Fruit fly (Drosophila melanogaster) whole organism, embryonic: ENCODE results near the gene Prosalpha3T.

Experiments used
- B-H1 ChIP-seq: fragments of 200-800 bp; sonication (Bioruptor generic); IDR thresholded peaks from 3 replicates; pipeline ENCODE4 v1.3.6; 2022; ENCODE audit warnings: missing biosample characterization, missing genetic modification characterization
- B-H2 ChIP-seq: fragments of 200-800 bp; sonication (Bioruptor generic); optimal IDR thresholded peaks from 2 replicates; lab custom pipeline; 2018; ENCODE audit warnings: missing biosample characterization, mild to moderate bottlenecking, missing genetic modification characterization
- BEAF-32 ChIP-seq: fragments of 200-800 bp; sonication (Bioruptor generic); optimal IDR thresholded peaks from 3 replicates; lab custom pipeline; 2017; ENCODE audit warnings: missing biosample characterization, missing genetic modification characterization, mild to moderate bottlenecking, moderate library complexity, missing genetic modification reagents
- Blimp-1 ChIP-seq: fragments of 200-800 bp; sonication (Bioruptor generic); optimal IDR thresholded peaks from 3 replicates; lab custom pipeline; 2018; ENCODE audit warnings: missing biosample characterization, missing genetic modification characterization, mild to moderate bottlenecking, moderate library complexity, missing genetic modification reagents
- BtbVII ChIP-seq: fragments of 200-800 bp; sonication (Bioruptor generic); optimal IDR thresholded peaks from 3 replicates; lab custom pipeline; 2017; ENCODE audit warnings: missing biosample characterization, mild to moderate bottlenecking, missing genetic modification characterization
- C15 ChIP-seq: fragments of 200-800 bp; sonication (Bioruptor generic); IDR thresholded peaks from 3 replicates; pipeline ENCODE4 v1.3.6; 2022; ENCODE audit warnings: missing biosample characterization, missing genetic modification characterization
- CG10209 ChIP-seq: fragments of 200-800 bp; sonication (Bioruptor generic); optimal IDR thresholded peaks from 3 replicates; lab custom pipeline; 2017; ENCODE audit warnings: missing biosample characterization, mild to moderate bottlenecking, missing genetic modification characterization, missing genetic modification reagents
- CG11695 ChIP-seq: fragments of 200-800 bp; sonication (Bioruptor generic); IDR thresholded peaks from 3 replicates; pipeline ENCODE4 v1.3.6; 2022; ENCODE audit warnings: missing biosample characterization, missing genetic modification characterization
- CG12071 ChIP-seq: fragments of 200-800 bp; sonication (Bioruptor generic); optimal IDR thresholded peaks from 3 replicates; lab custom pipeline; 2018; ENCODE audit warnings: missing biosample characterization, mild to moderate bottlenecking, missing genetic modification characterization
- CG12219 ChIP-seq: fragments of 200-800 bp; sonication (Bioruptor generic); optimal IDR thresholded peaks from 3 replicates; lab custom pipeline; 2018; ENCODE audit warnings: missing biosample characterization, mild to moderate bottlenecking, missing genetic modification characterization
- CG14965 ChIP-seq: fragments of 200-800 bp; sonication (Bioruptor generic); optimal IDR thresholded peaks from 2 replicates; lab custom pipeline; 2016; ENCODE audit warnings: missing biosample characterization, missing genetic modification characterization, borderline replicate concordance
- CG1602 ChIP-seq: fragments of 200-800 bp; sonication (Bioruptor generic); optimal IDR thresholded peaks from 3 replicates; lab custom pipeline; 2016; ENCODE audit warnings: missing biosample characterization, missing genetic modification characterization
- CG16779 ChIP-seq: fragments of 200-800 bp; sonication (Bioruptor generic); IDR thresholded peaks from 2 replicates; pipeline ENCODE4 v1.3.6; 2022; ENCODE audit warnings: missing biosample characterization, missing genetic modification characterization
- CG17359 ChIP-seq: fragments of 200-800 bp; sonication (Bioruptor generic); optimal IDR thresholded peaks from 3 replicates; lab custom pipeline; 2018; ENCODE audit warnings: missing biosample characterization, mild to moderate bottlenecking, missing genetic modification characterization, moderate library complexity
- CG17829 ChIP-seq: fragments of 200-800 bp; optimal IDR thresholded peaks from 2 replicates; lab custom pipeline; 2019; ENCODE audit warnings: missing biosample characterization, mild to moderate bottlenecking, missing genetic modification characterization, moderate library complexity
- CG2120 ChIP-seq: fragments of 200-800 bp; sonication (Bioruptor generic); optimal IDR thresholded peaks from 3 replicates; lab custom pipeline; 2016; ENCODE audit warnings: missing biosample characterization, missing genetic modification characterization
- CG2712 ChIP-seq: fragments of 200-800 bp; optimal IDR thresholded peaks from 3 replicates; lab custom pipeline; 2019; ENCODE audit warnings: missing biosample characterization, mild to moderate bottlenecking, missing genetic modification characterization, moderate library complexity
- CG32532 ChIP-seq: fragments of 200-800 bp; sonication (Bioruptor generic); IDR thresholded peaks from 2 replicates; pipeline ENCODE4 v1.3.6; 2022; ENCODE audit warnings: missing biosample characterization, missing genetic modification characterization
- CG3281 ChIP-seq: fragments of 200-800 bp; sonication (Bioruptor generic); optimal IDR thresholded peaks from 3 replicates; lab custom pipeline; 2017; ENCODE audit warnings: missing biosample characterization, mild to moderate bottlenecking, missing genetic modification characterization
- CG3407 ChIP-seq: fragments of 200-800 bp; sonication (Bioruptor generic); optimal IDR thresholded peaks from 2 replicates; lab custom pipeline; 2018; ENCODE audit warnings: missing biosample characterization, mild to moderate bottlenecking, missing genetic modification characterization
- CG34376 ChIP-seq: fragments of 200-800 bp; sonication (Bioruptor generic); optimal IDR thresholded peaks from 2 replicates; lab custom pipeline; 2018; ENCODE audit warnings: missing biosample characterization, mild to moderate bottlenecking, missing genetic modification characterization
- CG3847 ChIP-seq: fragments of 200-800 bp; sonication (Bioruptor generic); IDR thresholded peaks from 2 replicates; pipeline ENCODE4 v1.3.6; 2022; ENCODE audit warnings: missing biosample characterization, missing genetic modification characterization
- CG6272 ChIP-seq: fragments of 200-800 bp; sonication (Bioruptor generic); IDR thresholded peaks from 2 replicates; pipeline ENCODE4 v1.3.6; 2022; ENCODE audit warnings: missing biosample characterization, missing genetic modification characterization
- CG6854 ChIP-seq: fragments of 200-800 bp; sonication (Bioruptor generic); optimal IDR thresholded peaks from 3 replicates; lab custom pipeline; 2017; ENCODE audit warnings: missing biosample characterization, mild to moderate bottlenecking, missing genetic modification characterization
- H15 ChIP-seq: fragments of 200-800 bp; sonication (Bioruptor generic); IDR thresholded peaks from 3 replicates; pipeline ENCODE4 v1.3.6; 2022; ENCODE audit warnings: missing biosample characterization, missing genetic modification characterization
- HLH3B ChIP-seq: fragments of 200-800 bp; sonication (Bioruptor generic); IDR thresholded peaks from 2 replicates; pipeline ENCODE4 v1.3.6; 2022; ENCODE audit warnings: missing biosample characterization, missing genetic modification characterization
- Jarid2 ChIP-seq: fragments of 200-800 bp; sonication (Bioruptor generic); optimal IDR thresholded peaks from 3 replicates; lab custom pipeline; 2017; ENCODE audit warnings: mild to moderate bottlenecking, missing biosample characterization, missing genetic modification reagents, missing genetic modification characterization
- Myb ChIP-seq: fragments of 200-800 bp; sonication (Bioruptor generic); optimal IDR thresholded peaks from 2 replicates; lab custom pipeline; 2016; ENCODE audit warnings: missing biosample characterization, missing genetic modification characterization
- NfI ChIP-seq: fragments of 200-800 bp; sonication (Bioruptor generic); optimal IDR thresholded peaks from 3 replicates; lab custom pipeline; 2018; ENCODE audit warnings: missing biosample characterization, mild to moderate bottlenecking, missing genetic modification characterization, moderate library complexity
- Sry-δ ChIP-seq: fragments of 200-800 bp; sonication (Bioruptor generic); optimal IDR thresholded peaks from 2 replicates; lab custom pipeline; 2016; ENCODE audit warnings: missing biosample characterization, missing genetic modification characterization
- ato ChIP-seq: fragments of 200-800 bp; sonication (Bioruptor generic); IDR thresholded peaks from 2 replicates; pipeline ENCODE4 v1.3.6; 2022; ENCODE audit warnings: missing biosample characterization, missing genetic modification characterization; ENCODE audit not compliant: partially characterized antibody
- dan ChIP-seq: fragments of 200-800 bp; sonication (Bioruptor generic); IDR thresholded peaks from 2 replicates; pipeline ENCODE4 v1.3.6; 2022; ENCODE audit warnings: missing biosample characterization, missing genetic modification characterization
- dati ChIP-seq: fragments of 200-800 bp; sonication (Bioruptor generic); IDR thresholded peaks from 2 replicates; pipeline ENCODE4 v1.3.6; 2022; ENCODE audit warnings: missing biosample characterization, missing genetic modification characterization
- dmrt11E ChIP-seq: fragments of 200-800 bp; sonication (Bioruptor generic); optimal IDR thresholded peaks from 3 replicates; lab custom pipeline; 2018; ENCODE audit warnings: missing biosample characterization, mild to moderate bottlenecking, missing genetic modification characterization, moderate library complexity
- dmrt99B ChIP-seq: fragments of 200-800 bp; sonication (Bioruptor generic); optimal IDR thresholded peaks from 2 replicates; lab custom pipeline; 2018; ENCODE audit warnings: missing biosample characterization, mild to moderate bottlenecking, missing genetic modification characterization, moderate library complexity
- dysf ChIP-seq: fragments of 200-800 bp; sonication (Bioruptor generic); IDR thresholded peaks from 3 replicates; pipeline ENCODE4 v1.3.6; 2022; ENCODE audit warnings: missing biosample characterization, missing genetic modification characterization
- emc ChIP-seq: fragments of 200-800 bp; sonication (Bioruptor generic); optimal IDR thresholded peaks from 2 replicates; lab custom pipeline; 2016; ENCODE audit warnings: missing biosample characterization, missing genetic modification characterization
- en ChIP-seq: fragments of 200-800 bp; sonication (Bioruptor generic); optimal IDR thresholded peaks from 2 replicates; lab custom pipeline; 2016; ENCODE audit warnings: missing biosample characterization, missing genetic modification characterization
- eyg ChIP-seq: fragments of 200-800 bp; sonication (Bioruptor generic); optimal IDR thresholded peaks from 3 replicates; lab custom pipeline; 2016; ENCODE audit warnings: missing biosample characterization, missing genetic modification characterization
- gce ChIP-seq: fragments of 200-800 bp; sonication (Bioruptor generic); IDR thresholded peaks from 3 replicates; pipeline ENCODE4 v1.3.6; 2022; ENCODE audit warnings: missing biosample characterization, missing genetic modification characterization
- gem ChIP-seq: fragments of 200-800 bp; sonication (Bioruptor generic); optimal IDR thresholded peaks from 2 replicates; lab custom pipeline; 2019; ENCODE audit warnings: missing biosample characterization, mild to moderate bottlenecking, missing genetic modification characterization, moderate library complexity
- gsb ChIP-seq: fragments of 200-800 bp; sonication (Bioruptor generic); IDR thresholded peaks from 2 replicates; pipeline ENCODE4 v1.3.6; 2022; ENCODE audit warnings: missing biosample characterization, missing genetic modification characterization
- kay ChIP-seq: fragments of 200-800 bp; sonication (Bioruptor generic); optimal IDR thresholded peaks from 2 replicates; lab custom pipeline; 2016; ENCODE audit warnings: missing biosample characterization, missing genetic modification characterization
- nau ChIP-seq: fragments of 200-800 bp; sonication (Bioruptor generic); optimal IDR thresholded peaks from 3 replicates; lab custom pipeline; 2017; ENCODE audit warnings: missing biosample characterization, mild to moderate bottlenecking, missing genetic modification characterization, missing genetic modification reagents
- oc ChIP-seq: fragments of 200-800 bp; sonication (Bioruptor generic); optimal IDR thresholded peaks from 2 replicates; lab custom pipeline; 2018; ENCODE audit warnings: missing biosample characterization, mild to moderate bottlenecking, missing genetic modification characterization, moderate library complexity
- p53 ChIP-seq: fragments of 200-800 bp; sonication (Bioruptor generic); optimal IDR thresholded peaks from 2 replicates; lab custom pipeline; 2016; ENCODE audit warnings: missing biosample characterization, missing genetic modification characterization
- pzg ChIP-seq: fragments of 200-800 bp; sonication (Bioruptor generic); optimal IDR thresholded peaks from 3 replicates; lab custom pipeline; 2018; ENCODE audit warnings: missing biosample characterization, mild to moderate bottlenecking, missing genetic modification characterization, moderate library complexity
- salm ChIP-seq: fragments of 200-800 bp; sonication (Bioruptor generic); optimal IDR thresholded peaks from 2 replicates; lab custom pipeline; 2018; ENCODE audit warnings: missing biosample characterization, mild to moderate bottlenecking, missing genetic modification characterization
- stc ChIP-seq: fragments of 200-800 bp; sonication (Bioruptor generic); IDR thresholded peaks from 2 replicates; pipeline ENCODE4 v1.3.6; 2022; ENCODE audit warnings: missing biosample characterization, missing genetic modification characterization
- tap ChIP-seq: fragments of 200-800 bp; optimal IDR thresholded peaks from 3 replicates; lab custom pipeline; 2019; ENCODE audit warnings: missing biosample characterization, mild to moderate bottlenecking, missing genetic modification characterization, moderate library complexity
- usp ChIP-seq: fragments of >200 bp; optimal IDR thresholded peaks from 2 replicates; lab custom pipeline; 2017; ENCODE audit warnings: missing biosample characterization, missing genetic modification characterization
- vvl ChIP-seq: fragments of 200-800 bp; sonication (Bioruptor generic); IDR thresholded peaks from 2 replicates; pipeline ENCODE4 v1.3.6; 2022; ENCODE audit warnings: missing biosample characterization, missing genetic modification characterization

Prosalpha3T gene

dm6 chr3R:31168968-31169367, 45.8 kb upstream of the Prosalpha3T start, which contains the start of gene stops (continued):
- TF ChIP-seq CG17359 (tag; lab: Kevin White, UChicago), result peak; percentile 39
- TF ChIP-seq en, result no peak
- TF ChIP-seq kay, result no peak
- no peak for TF ChIP-seq oc (tag; lab: Kevin White, UChicago)
- no peak for TF ChIP-seq CG2712 (tag; lab: Kevin White, UChicago)
- TF ChIP-seq tap (tag; lab: Kevin White, UChicago), result no peak
- peak; percentile 21 for TF ChIP-seq CG2120 (GFP tag; lab: Kevin White, UChicago)
- TF ChIP-seq Sry-δ (GFP tag; lab: Kevin White, UChicago), result no peak
- peak; percentile 84 for TF ChIP-seq CG11695 (GFP tag; lab: Robert Waterston, UW)
- peak; percentile 7 for TF ChIP-seq dmrt99B (tag; lab: Kevin White, UChicago)
- no peak for TF ChIP-seq CG16779
- TF ChIP-seq CG3847 (GFP tag; lab: Robert Waterston, UW), result no peak
- TF ChIP-seq Jarid2 (GFP tag; lab: Kevin White, UChicago), result peak; percentile 38
- TF ChIP-seq C15, result no peak
- peak; percentile 12 for TF ChIP-seq CG3281
- no peak for TF ChIP-seq BtbVII (GFP tag; lab: Kevin White, UChicago)
- no peak for TF ChIP-seq Myb (GFP tag; lab: Kevin White, UChicago)
- no peak for TF ChIP-seq dati
- TF ChIP-seq salm (tag; lab: Kevin White, UChicago), result peak; percentile 7
- peak; percentile 36 for TF ChIP-seq CG12219 (GFP tag; lab: Kevin White, UChicago)
- peak; percentile 13 for TF ChIP-seq CG34376 (GFP tag; lab: Kevin White, UChicago)
- TF ChIP-seq CG32532 (GFP tag; lab: Robert Waterston, UW), result 0 out of 2 replicates have a peak, but pooled peaks have one; percentile 30
- TF ChIP-seq CG6854 (GFP tag; lab: Kevin White, UChicago), result peak; percentile 44
- no peak for TF ChIP-seq dmrt11E
- peak; percentile 10 for TF ChIP-seq NfI
- TF ChIP-seq vvl, result peak; percentile 50
- TF ChIP-seq H15, result no peak
- no peak for TF ChIP-seq BEAF-32 (GFP tag; lab: Kevin White, UChicago)
- TF ChIP-seq HLH3B (GFP tag; lab: Robert Waterston, UW), result 0 out of 2 replicates have a peak, but pooled peaks have one; percentile 21
- no peak for TF ChIP-seq CG6272
- TF ChIP-seq nau (GFP tag; lab: Kevin White, UChicago), result peak; percentile 33
- no peak for TF ChIP-seq ato (GFP tag; lab: Robert Waterston, UW)
- no peak for TF ChIP-seq dan
- TF ChIP-seq CG1602 (GFP tag; lab: Kevin White, UChicago), result peak; percentile 41
- TF ChIP-seq B-H1 (GFP tag; lab: Robert Waterston, UW), result no peak
- no peak for TF ChIP-seq stc
- TF ChIP-seq pzg (GFP tag; lab: Kevin White, UChicago), result no peak
- no peak for TF ChIP-seq emc (GFP tag; lab: Kevin White, UChicago)
- TF ChIP-seq dysf, result no peak
- no peak for TF ChIP-seq gsb
- peak; percentile 15 for TF ChIP-seq CG14965 (GFP tag; lab: Kevin White, UChicago)
- no peak for TF ChIP-seq CG17829 (tag; lab: Kevin White, UChicago)
- 0 out of 3 replicates have a peak, but pooled peaks have one; percentile 29 for TF ChIP-seq gce (GFP tag; lab: Robert Waterston, UW)
- TF ChIP-seq gem, result peak; percentile 31
- no peak for TF ChIP-seq B-H2 (GFP tag; lab: Kevin White, UChicago)
- TF ChIP-seq usp (GFP tag; lab: Kevin White, UChicago), result no peak
- TF ChIP-seq CG3407 (GFP tag; lab: Kevin White, UChicago), result peak; percentile 71
- peak; percentile 62 for TF ChIP-seq CG12071 (GFP tag; lab: Kevin White, UChicago)
- TF ChIP-seq CG10209 (GFP tag; lab: Kevin White, UChicago), result peak; percentile 28
- no peak for TF ChIP-seq Blimp-1 (GFP tag; lab: Kevin White, UChicago)
- TF ChIP-seq p53, result peak; percentile 15
- TF ChIP-seq eyg (GFP tag; lab: Kevin White, UChicago), result no peak
